Worm (Caenorhabditis elegans) whole organism, early embryonic: ENCODE results near the gene C17E7.12.

ENCODE experiments used
- ama-1 ChIP-seq: fragments of 150-350 bp; optimal IDR thresholded peaks from 2 replicates; lab custom pipeline; 2014
- scrt-1 ChIP-seq: fragments of 200-800 bp; sonication (Bioruptor generic); IDR thresholded peaks from 2 replicates; pipeline ENCODE4 v1.3.6; 2022; ENCODE audit warnings: missing genetic modification characterization, missing compliant biosample characterization

DNA sequence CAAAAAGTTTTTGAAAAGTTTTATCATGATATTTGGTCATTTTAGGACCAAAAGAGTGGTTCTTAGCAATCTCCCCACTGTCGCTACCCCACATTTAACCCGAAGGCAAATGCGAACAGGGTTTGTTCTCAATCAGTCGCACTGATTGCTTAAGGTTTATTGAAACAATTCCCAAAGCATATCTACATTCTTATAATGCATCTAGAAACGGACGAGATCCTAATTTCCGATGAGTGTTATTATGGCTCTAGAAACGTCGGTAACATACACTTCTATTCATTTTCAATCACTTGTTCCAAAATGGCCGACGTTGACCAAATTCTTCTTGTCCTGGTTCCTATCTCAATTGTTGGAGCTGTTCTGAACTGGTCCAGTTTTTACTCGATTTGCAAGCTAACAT lies 29.8 kb upstream of the C17E7.12 start, which contains the start of gene srx-65:
- TF ChIP-seq scrt-1 (GFP tag; lab: Robert Waterston, UW) (no peak), ama-1 (lab: Kevin White, UChicago) (no peak)
